Worm (Caenorhabditis elegans): ENCODE data around the gene cash-1.

ce11 chrV:10402804-10403203 is 40.7 kb downstream of the cash-1 start, which contains the start of gene F15H10.8:
- TF ChIP-seq W03F9.2 (tag; optimal IDR thresholded peaks at IDR 0.05) (no peak), him-1 (tag; optimal IDR thresholded peaks at IDR 0.05) (no peak), dao-5 (tag; optimal IDR thresholded peaks at IDR 0.05) (no peak)
